Worm (Caenorhabditis elegans) whole organism, L3 larva: ENCODE data around the gene cux-7.

Experiments
- ama-1 ChIP-seq: fragments of 150-350 bp; optimal IDR thresholded peaks from 2 replicates; lab custom pipeline; 2018
- ceh-16 ChIP-seq: sonication (generic microtip); optimal IDR thresholded peaks from 2 replicates; lab custom pipeline; 2017; ENCODE audit warnings: missing biosample characterization, missing genetic modification characterization
- snpc-4 ChIP-seq: fragments of 150-350 bp; optimal IDR thresholded peaks from 2 replicates; lab custom pipeline; 2014; ENCODE audit warnings: missing biosample characterization, missing genetic modification characterization

DNA sequence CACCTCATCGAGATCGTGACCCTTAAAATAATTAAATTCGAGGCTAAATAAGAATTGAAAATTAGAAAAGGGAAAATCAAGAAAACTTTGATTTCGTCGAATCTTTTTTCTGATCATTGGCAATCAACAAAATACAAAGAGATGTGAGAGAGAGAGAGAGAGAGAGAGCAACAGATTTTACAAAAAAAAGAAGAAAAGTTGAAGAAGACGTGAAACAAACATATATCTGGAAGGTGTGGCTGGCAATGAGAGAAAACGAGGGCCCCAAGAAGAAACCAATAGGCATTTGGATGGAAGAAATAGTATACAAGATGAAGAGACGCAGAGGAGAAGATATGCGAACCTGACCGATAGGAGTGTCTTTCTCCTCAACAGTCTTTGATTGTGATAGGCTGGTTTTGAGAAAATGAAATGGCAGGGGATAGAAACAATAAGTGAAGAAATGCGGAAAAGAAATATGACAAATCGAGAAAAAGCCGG is 31.6 kb downstream of the cux-7 start, which contains the start of gene mup-4:
- TF ChIP-seq ama-1 (lab: Kevin White, UChicago) (no peak), ceh-16 (tag; lab: Kevin White, UChicago) (no peak), snpc-4 (tag; lab: Kevin White, UChicago) (no peak)
